Worm (Caenorhabditis elegans) whole organism, early embryonic: ENCODE data around the gene Y51A2A.4.

ENCODE experiments used
- aly-1 ChIP-seq: sonication (generic microtip); optimal IDR thresholded peaks from 2 replicates; lab custom pipeline; 2016; ENCODE audit warnings: missing genetic modification characterization, missing compliant biosample characterization
- ama-1 ChIP-seq: fragments of 150-350 bp; optimal IDR thresholded peaks from 2 replicates; lab custom pipeline; 2014
- ceh-13 ChIP-seq: fragments of 200-800 bp; sonication (Bioruptor generic); optimal IDR thresholded peaks from 2 replicates; lab custom pipeline; 2018; ENCODE audit warnings: mild to moderate bottlenecking, missing genetic modification characterization, missing compliant biosample characterization
- tbx-11 ChIP-seq: fragments of 200-800 bp; sonication (Bioruptor generic); IDR thresholded peaks from 2 replicates; pipeline ENCODE4 v1.3.6; 2022; ENCODE audit warnings: missing genetic modification characterization, missing compliant biosample characterization
- tbx-37 ChIP-seq: fragments of 200-800 bp; sonication (Bioruptor generic); conservative IDR thresholded peaks from 2 replicates; pipeline ENCODE4 v1.3.6; 2022; ENCODE audit warnings: missing genetic modification reagents, missing genetic modification characterization, missing compliant biosample characterization

- TF ChIP-seq tbx-37 (no peak), tbx-11 (GFP tag; lab: Robert Waterston, UW) (no peak), ceh-13 (GFP tag; lab: Kevin White, UChicago) (no peak), ama-1 (no peak), aly-1 (tag; lab: Kevin White, UChicago) (no peak)
Observed at ce11 chrV:18252239-18252638, 38.5 kb upstream of the Y51A2A.4 start, which contains the start of gene R10E8.1.
